Fruit fly (Drosophila melanogaster) whole organism, embryonic: Measurements from ENCODE around the gene Drice.

ENCODE experiments used
- CG10147 ChIP-seq: fragments of 200-800 bp; sonication (Bioruptor generic); optimal IDR thresholded peaks from 2 replicates; lab custom pipeline; 2019; ENCODE audit warnings: missing biosample characterization, mild to moderate bottlenecking, missing genetic modification characterization, moderate library complexity
- CG10209 ChIP-seq: fragments of 200-800 bp; sonication (Bioruptor generic); optimal IDR thresholded peaks from 3 replicates; lab custom pipeline; 2017; ENCODE audit warnings: missing biosample characterization, mild to moderate bottlenecking, missing genetic modification characterization, missing genetic modification reagents
- CG10565 ChIP-seq: fragments of 200-800 bp; sonication (Bioruptor generic); optimal IDR thresholded peaks from 3 replicates; lab custom pipeline; 2016; ENCODE audit warnings: missing biosample characterization, mild to moderate bottlenecking, missing genetic modification characterization
- CG10654 ChIP-seq: fragments of 200-800 bp; sonication (Bioruptor generic); optimal IDR thresholded peaks from 2 replicates; lab custom pipeline; 2016; ENCODE audit warnings: missing biosample characterization, missing genetic modification characterization
- CG12299 ChIP-seq: fragments of 200-800 bp; sonication (Bioruptor generic); optimal IDR thresholded peaks from 2 replicates; lab custom pipeline; 2018; ENCODE audit warnings: missing biosample characterization, mild to moderate bottlenecking, missing genetic modification characterization
- CG13296 ChIP-seq: fragments of 200-800 bp; sonication (Bioruptor generic); optimal IDR thresholded peaks from 3 replicates; lab custom pipeline; 2018; ENCODE audit warnings: missing biosample characterization, mild to moderate bottlenecking, missing genetic modification characterization
- CG14667 ChIP-seq: fragments of 200-800 bp; sonication (Bioruptor generic); IDR thresholded peaks from 2 replicates; pipeline ENCODE4 v1.3.6; 2022; ENCODE audit warnings: missing biosample characterization, missing genetic modification characterization
- CG14860 ChIP-seq: fragments of 200-800 bp; sonication (Bioruptor generic); IDR thresholded peaks from 3 replicates; pipeline ENCODE4 v1.3.6; 2022; ENCODE audit warnings: missing biosample characterization, missing genetic modification characterization; ENCODE audit not compliant: partially characterized antibody
- CG17361 ChIP-seq: fragments of 200-800 bp; sonication (Bioruptor generic); IDR thresholded peaks from 3 replicates; pipeline ENCODE4 v1.3.6; 2022; ENCODE audit warnings: missing biosample characterization, missing genetic modification characterization
- CG17912 ChIP-seq: fragments of 200-800 bp; sonication (Bioruptor generic); optimal IDR thresholded peaks from 2 replicates; lab custom pipeline; 2018; ENCODE audit warnings: missing biosample characterization, mild to moderate bottlenecking, missing genetic modification characterization
- CG1792 ChIP-seq: fragments of 200-800 bp; sonication (Bioruptor generic); optimal IDR thresholded peaks from 2 replicates; lab custom pipeline; 2016; ENCODE audit warnings: missing biosample characterization, missing genetic modification characterization
- CG30403 ChIP-seq: fragments of 200-800 bp; sonication (Bioruptor generic); optimal IDR thresholded peaks from 3 replicates; lab custom pipeline; 2016; ENCODE audit warnings: missing biosample characterization, missing genetic modification characterization
- CG31441 ChIP-seq: fragments of 200-800 bp; sonication (Bioruptor generic); IDR thresholded peaks from 2 replicates; pipeline ENCODE4 v1.3.6; 2022; ENCODE audit warnings: missing biosample characterization, missing genetic modification characterization
- CG32767 ChIP-seq: fragments of 200-800 bp; sonication (Bioruptor generic); IDR thresholded peaks from 2 replicates; pipeline ENCODE4 v1.3.6; 2022; ENCODE audit warnings: missing biosample characterization, missing genetic modification characterization
- CG43689 ChIP-seq: fragments of 200-800 bp; sonication (Bioruptor generic); IDR thresholded peaks from 2 replicates; pipeline ENCODE4 v1.3.6; 2022; ENCODE audit warnings: missing biosample characterization, missing genetic modification characterization
- CG4854 ChIP-seq: fragments of 200-800 bp; sonication (Bioruptor generic); optimal IDR thresholded peaks from 2 replicates; lab custom pipeline; 2016; ENCODE audit warnings: missing biosample characterization, missing genetic modification characterization, inconsistent platforms
- CG5953 ChIP-seq: fragments of 200-800 bp; sonication (Bioruptor generic); IDR thresholded peaks from 2 replicates; pipeline ENCODE4 v1.3.6; 2022; ENCODE audit warnings: missing biosample characterization, missing genetic modification characterization
- CG6654 ChIP-seq: fragments of 200-800 bp; sonication (Bioruptor generic); optimal IDR thresholded peaks from 2 replicates; lab custom pipeline; 2017; ENCODE audit warnings: missing biosample characterization, mild to moderate bottlenecking, missing genetic modification characterization
- CG8290 ChIP-seq, 3 experiments: fragments of 200-800 bp; sonication (Bioruptor generic); optimal IDR thresholded peaks; 2 replicates each; lab custom pipeline; 2016 to 2019; ENCODE audit warnings: missing biosample characterization in 3 of 3, missing genetic modification characterization in 3 of 3, mild to moderate bottlenecking in 2 of 3, moderate library complexity in 1 of 3
- CG9797 ChIP-seq: fragments of 200-800 bp; sonication (Bioruptor generic); optimal IDR thresholded peaks from 3 replicates; lab custom pipeline; 2018; ENCODE audit warnings: missing biosample characterization, mild to moderate bottlenecking, missing genetic modification characterization
- D ChIP-seq, 2 experiments: fragments of 200-800 bp in 1 of 2; fragments of >200 bp in 1 of 2; sonication (Bioruptor generic) in 1 of 2; optimal IDR thresholded peaks; 2 replicates in 1 of 2; 3 replicates in 1 of 2; lab custom pipeline; 2017; ENCODE audit warnings: mild to moderate bottlenecking in 1 of 2, missing biosample characterization in 1 of 2, missing genetic modification characterization in 1 of 2, missing genetic modification reagents in 1 of 2
- HLHmδ ChIP-seq: fragments of 200-800 bp; sonication (Bioruptor generic); optimal IDR thresholded peaks from 2 replicates; lab custom pipeline; 2018; ENCODE audit warnings: missing biosample characterization, mild to moderate bottlenecking, missing genetic modification characterization, moderate library complexity
- Jarid2 ChIP-seq: fragments of 200-800 bp; sonication (Bioruptor generic); optimal IDR thresholded peaks from 3 replicates; lab custom pipeline; 2017; ENCODE audit warnings: mild to moderate bottlenecking, missing biosample characterization, missing genetic modification reagents, missing genetic modification characterization
- MBD-R2 ChIP-seq: fragments of 200-800 bp; sonication (Bioruptor generic); IDR thresholded peaks from 2 replicates; pipeline ENCODE4 v1.3.6; 2022; ENCODE audit warnings: missing biosample characterization, missing genetic modification characterization
- Myb ChIP-seq: fragments of 200-800 bp; sonication (Bioruptor generic); optimal IDR thresholded peaks from 2 replicates; lab custom pipeline; 2016; ENCODE audit warnings: missing biosample characterization, missing genetic modification characterization
- PHDP ChIP-seq: fragments of 200-800 bp; sonication (Bioruptor generic); optimal IDR thresholded peaks from 3 replicates; lab custom pipeline; 2018; ENCODE audit warnings: missing biosample characterization, mild to moderate bottlenecking, missing genetic modification characterization, moderate library complexity
- Side ChIP-seq: fragments of 200-800 bp; sonication (Bioruptor generic); optimal IDR thresholded peaks from 2 replicates; lab custom pipeline; 2016; ENCODE audit warnings: missing biosample characterization, missing genetic modification characterization
- ac ChIP-seq: fragments of 200-800 bp; sonication (Bioruptor generic); optimal IDR thresholded peaks from 3 replicates; lab custom pipeline; 2017; ENCODE audit warnings: missing biosample characterization, mild to moderate bottlenecking, missing genetic modification characterization
- ara ChIP-seq: fragments of 200-800 bp; sonication (Bioruptor generic); IDR thresholded peaks from 2 replicates; pipeline ENCODE4 v1.3.6; 2022; ENCODE audit warnings: missing biosample characterization, missing genetic modification characterization
- bowl ChIP-seq: fragments of 200-800 bp; sonication (Bioruptor generic); IDR thresholded peaks from 2 replicates; pipeline ENCODE4 v1.3.6; 2022; ENCODE audit warnings: missing biosample characterization, missing genetic modification characterization
- chif ChIP-seq, 2 experiments: fragments of 200-800 bp; sonication (Bioruptor generic); optimal IDR thresholded peaks; 3 replicates each; lab custom pipeline; 2016; ENCODE audit warnings: missing biosample characterization in 2 of 2, missing genetic modification characterization in 2 of 2
- corto ChIP-seq: fragments of 200-800 bp; sonication (Bioruptor generic); optimal IDR thresholded peaks from 2 replicates; lab custom pipeline; 2016; ENCODE audit warnings: missing biosample characterization, mild to moderate bottlenecking, missing genetic modification characterization, moderate library complexity
- dan ChIP-seq: fragments of 200-800 bp; sonication (Bioruptor generic); IDR thresholded peaks from 2 replicates; pipeline ENCODE4 v1.3.6; 2022; ENCODE audit warnings: missing biosample characterization, missing genetic modification characterization
- fd96Cb ChIP-seq: fragments of 200-800 bp; sonication (Bioruptor generic); optimal IDR thresholded peaks from 2 replicates; lab custom pipeline; 2018; ENCODE audit warnings: missing biosample characterization, mild to moderate bottlenecking, missing genetic modification characterization, moderate library complexity
- fru ChIP-seq: fragments of >200 bp; optimal IDR thresholded peaks from 2 replicates; lab custom pipeline; 2017
- gem ChIP-seq: fragments of 200-800 bp; sonication (Bioruptor generic); optimal IDR thresholded peaks from 2 replicates; lab custom pipeline; 2019; ENCODE audit warnings: missing biosample characterization, mild to moderate bottlenecking, missing genetic modification characterization, moderate library complexity
- gro ChIP-seq: fragments of 200-800 bp; sonication (Bioruptor generic); optimal IDR thresholded peaks from 2 replicates; lab custom pipeline; 2016; ENCODE audit warnings: missing biosample characterization, missing genetic modification characterization
- her ChIP-seq: fragments of 200-800 bp; sonication (Bioruptor generic); optimal IDR thresholded peaks from 2 replicates; lab custom pipeline; 2016; ENCODE audit warnings: missing biosample characterization, missing genetic modification characterization
- maf-S ChIP-seq: fragments of 200-800 bp; sonication (Bioruptor generic); optimal IDR thresholded peaks from 2 replicates; lab custom pipeline; 2016; ENCODE audit warnings: missing biosample characterization, missing genetic modification characterization
- mld ChIP-seq: fragments of 200-800 bp; sonication (Bioruptor generic); IDR thresholded peaks from 3 replicates; pipeline ENCODE4 v1.3.6; 2022; ENCODE audit warnings: missing biosample characterization, missing genetic modification characterization; ENCODE audit not compliant: partially characterized antibody
- nerfin-1 ChIP-seq: fragments of 200-800 bp; sonication (Bioruptor generic); optimal IDR thresholded peaks from 3 replicates; lab custom pipeline; 2019; ENCODE audit warnings: missing biosample characterization, mild to moderate bottlenecking, missing genetic modification characterization, moderate library complexity
- org-1 ChIP-seq: fragments of 200-800 bp; sonication (Bioruptor generic); optimal IDR thresholded peaks from 2 replicates; lab custom pipeline; 2017; ENCODE audit warnings: missing biosample characterization, missing genetic modification characterization
- pho ChIP-seq: fragments of 200-800 bp; sonication (Bioruptor generic); optimal IDR thresholded peaks from 2 replicates; lab custom pipeline; 2016; ENCODE audit warnings: missing biosample characterization, missing genetic modification characterization
- psq ChIP-seq: fragments of 200-800 bp; sonication (Bioruptor generic); optimal IDR thresholded peaks from 2 replicates; lab custom pipeline; 2017; ENCODE audit warnings: missing biosample characterization, missing genetic modification characterization
- ro ChIP-seq: fragments of 200-800 bp; sonication (Bioruptor generic); IDR thresholded peaks from 2 replicates; pipeline ENCODE4 v1.3.6; 2022; ENCODE audit warnings: missing biosample characterization, missing genetic modification characterization
- run ChIP-seq: fragments of 200-800 bp; sonication (Bioruptor generic); optimal IDR thresholded peaks from 3 replicates; lab custom pipeline; 2018; ENCODE audit warnings: missing biosample characterization, mild to moderate bottlenecking, missing genetic modification characterization
- sima ChIP-seq: fragments of 200-800 bp; sonication (Bioruptor generic); optimal IDR thresholded peaks from 2 replicates; lab custom pipeline; 2016; ENCODE audit warnings: missing biosample characterization, missing genetic modification characterization
- trh ChIP-seq: fragments of 200-800 bp; sonication (Bioruptor generic); optimal IDR thresholded peaks from 2 replicates; lab custom pipeline; 2016; ENCODE audit warnings: missing biosample characterization, missing genetic modification characterization
- ttk ChIP-seq: fragments of 200-800 bp; sonication (Bioruptor generic); IDR thresholded peaks from 2 replicates; pipeline ENCODE4 v2.1.2; 2022; ENCODE audit warnings: missing biosample characterization, missing genetic modification characterization

Gene Drice

dm6 chr3R:29798966-29799680, at the start of gene Drice, which contains the start of gene Rnb (continued):
- TF ChIP-seq CG13296 (no peak), trh (GFP tag; lab: Kevin White, UChicago) (no peak), D (optimal IDR thresholded peaks at IDR 0.05; lab: Kevin White, UChicago) (no peak), D (GFP tag; optimal IDR thresholded peaks at IDR 0.05; lab: Kevin White, UChicago) (no peak), her (GFP tag; lab: Kevin White, UChicago) (no peak), CG10654 (GFP tag; lab: Kevin White, UChicago) (peak; percentile 19), ara (GFP tag; lab: Robert Waterston, UW) (peak; percentile 15; the same call in 1 of the 2 replicates), fd96Cb (tag; lab: Kevin White, UChicago) (peak; percentile 36), ro (GFP tag; lab: Robert Waterston, UW) (0 out of 2 replicates have a peak, but pooled peaks have one; percentile 21), CG14667 (peak; percentile 32; the same call in 1 of the 2 replicates), dan (no peak), CG12299 (tag; lab: Kevin White, UChicago) (no peak), CG14860 (GFP tag; lab: Robert Waterston, UW) (no peak; the same call in 2 of the 3 replicates), gro (no peak), CG10209 (peak; percentile 48), CG10565 (GFP tag; lab: Kevin White, UChicago) (no peak), sima (GFP tag; lab: Kevin White, UChicago) (no peak), fru (no peak), MBD-R2 (GFP tag; lab: Robert Waterston, UW) (peak; percentile 54), CG10147 (GFP tag; lab: Kevin White, UChicago) (peak; percentile 54), CG32767 (0 out of 2 replicates have a peak, but pooled peaks have one; percentile 30), HLHmδ (GFP tag; lab: Kevin White, UChicago) (no peak), psq (GFP tag; lab: Kevin White, UChicago) (no peak), corto (no peak), CG9797 (GFP tag; lab: Kevin White, UChicago) (peak; percentile 66), mld (GFP tag; lab: Robert Waterston, UW) (no peak), CG6654 (GFP tag; lab: Kevin White, UChicago) (peak; percentile 99), pho (peak; percentile 23), bowl (GFP tag; lab: Robert Waterston, UW) (no peak), CG17361 (GFP tag; lab: Robert Waterston, UW) (no peak; the same call in 1 of the 3 replicates), CG17912 (GFP tag; lab: Kevin White, UChicago) (peak; percentile 65), CG5953 (GFP tag; lab: Robert Waterston, UW) (0 out of 2 replicates have a peak, but pooled peaks have one; percentile 6), CG4854 (GFP tag; lab: Kevin White, UChicago) (no peak), CG43689 (GFP tag; lab: Robert Waterston, UW) (no peak), PHDP (tag; lab: Kevin White, UChicago) (no peak), CG1792 (GFP tag; lab: Kevin White, UChicago) (no peak), CG30403 (peak; percentile 54), CG31441 (GFP tag; lab: Robert Waterston, UW) (no peak), ac (GFP tag; lab: Kevin White, UChicago) (no peak), chif (GFP tag; optimal IDR thresholded peaks at IDR 0.05; lab: Kevin White, UChicago) (no peak), nerfin-1 (no peak), run (tag; lab: Kevin White, UChicago) (no peak), ttk (GFP tag; lab: Robert Waterston, UW) (peak; percentile 10; the same call in 1 of the 2 replicates), org-1 (no peak), CG8290 (GFP tag; optimal IDR thresholded peaks at IDR 0.05; lab: Kevin White, UChicago) (no peak), CG8290 (tag; optimal IDR thresholded peaks at IDR 0.05; lab: Kevin White, UChicago) (no peak), Side (GFP tag; lab: Kevin White, UChicago) (no peak), gem (no peak), Myb (GFP tag; lab: Kevin White, UChicago) (peak; percentile 66), Jarid2 (GFP tag; lab: Kevin White, UChicago) (no peak), maf-S (GFP tag; lab: Kevin White, UChicago) (no peak)
